Fruit fly (Drosophila melanogaster) whole organism, embryonic: ENCODE results near the gene CG1463.

Experiments used
- CG14014 ChIP-seq: fragments of 200-800 bp; sonication (Bioruptor generic); IDR thresholded peaks from 2 replicates; pipeline ENCODE4 v1.3.6; 2022; ENCODE audit warnings: missing biosample characterization, missing genetic modification characterization
- CG34224 ChIP-seq: fragments of 200-800 bp; sonication (Bioruptor generic); IDR thresholded peaks from 3 replicates; pipeline ENCODE4 v1.3.6; 2022; ENCODE audit warnings: missing biosample characterization, missing genetic modification characterization; ENCODE audit not compliant: partially characterized antibody
- gfzf ChIP-seq: fragments of 200-800 bp; sonication (Bioruptor generic); optimal IDR thresholded peaks from 2 replicates; lab custom pipeline; 2016; ENCODE audit warnings: missing biosample characterization, mild to moderate bottlenecking, missing genetic modification characterization, moderate library complexity
- kni ChIP-seq: fragments of 200-800 bp; sonication (Bioruptor generic); optimal IDR thresholded peaks from 3 replicates; lab custom pipeline; 2017; ENCODE audit warnings: mild to moderate bottlenecking, missing biosample characterization, missing genetic modification reagents, missing genetic modification characterization
- z ChIP-seq: fragments of 200-800 bp; sonication (Bioruptor generic); IDR thresholded peaks from 3 replicates; pipeline ENCODE4 v1.3.6; 2022; ENCODE audit warnings: missing biosample characterization, missing genetic modification characterization

DNA sequence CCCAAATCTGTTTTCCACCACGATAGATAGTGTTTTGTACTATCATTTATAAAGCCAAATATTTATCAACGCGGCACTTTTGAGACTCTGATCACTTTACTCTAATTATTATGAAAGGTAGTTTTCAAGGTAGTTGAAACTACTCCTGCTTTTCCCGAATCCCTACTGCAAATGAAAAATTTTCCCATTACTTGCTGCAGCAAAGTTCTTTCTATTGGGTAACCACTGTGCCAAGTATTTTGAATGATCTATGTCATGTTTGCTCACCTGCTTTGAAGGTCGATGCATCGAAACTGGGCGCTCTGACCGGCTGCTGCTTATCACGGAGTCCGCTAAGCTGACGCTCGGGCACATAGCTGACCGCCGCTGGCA, 30.2 kb downstream of the CG1463 start:
- TF ChIP-seq CG34224 (GFP tag; lab: Robert Waterston, UW) (no peak), z (no peak), kni (GFP tag; lab: Kevin White, UChicago) (no peak), gfzf (GFP tag; lab: Kevin White, UChicago) (no peak), CG14014 (GFP tag; lab: Robert Waterston, UW) (no peak)
